Worm (Caenorhabditis elegans) whole organism, L3 larva: ENCODE results near the gene idpc-2.

Experiments used
- ZK546.5 ChIP-seq: sonication (generic microtip); optimal IDR thresholded peaks from 2 replicates; lab custom pipeline; 2017; ENCODE audit warnings: missing biosample characterization, missing genetic modification characterization
- aly-2 ChIP-seq: fragments of 150-350 bp; optimal IDR thresholded peaks from 2 replicates; lab custom pipeline; 2014; ENCODE audit warnings: missing biosample characterization, missing genetic modification characterization
- ceh-16 ChIP-seq: sonication (generic microtip); optimal IDR thresholded peaks from 2 replicates; lab custom pipeline; 2017; ENCODE audit warnings: missing biosample characterization, missing genetic modification characterization
- ceh-82 ChIP-seq: fragments of 150-350 bp; optimal IDR thresholded peaks from 2 replicates; lab custom pipeline; 2014; ENCODE audit warnings: missing biosample characterization, missing genetic modification characterization
- elt-3 ChIP-seq, 3 experiments: fragments of 150-350 bp in 1 of 3; sonication (generic microtip) in 2 of 3; optimal IDR thresholded peaks; 2 replicates in 2 of 3; 4 replicates in 1 of 3; lab custom pipeline; 2014 to 2017; ENCODE audit warnings: missing biosample characterization in 3 of 3, missing genetic modification characterization in 3 of 3
- mdl-1 ChIP-seq: fragments of 150-350 bp; optimal IDR thresholded peaks from 2 replicates; lab custom pipeline; 2014; ENCODE audit warnings: missing biosample characterization, missing genetic modification characterization
- nhr-28 ChIP-seq: fragments of 150-350 bp; optimal IDR thresholded peaks from 2 replicates; lab custom pipeline; 2014; ENCODE audit warnings: missing biosample characterization, missing genetic modification characterization
- nhr-76 ChIP-seq: fragments of 150-350 bp; sonication (generic microtip); optimal IDR thresholded peaks from 5 replicates; lab custom pipeline; 2014; ENCODE audit warnings: missing biosample characterization, missing genetic modification characterization
- tbx-2 ChIP-seq: sonication (generic microtip); optimal IDR thresholded peaks from 2 replicates; lab custom pipeline; 2016; ENCODE audit warnings: mild to moderate bottlenecking, missing genetic modification characterization, missing compliant biosample characterization

DNA sequence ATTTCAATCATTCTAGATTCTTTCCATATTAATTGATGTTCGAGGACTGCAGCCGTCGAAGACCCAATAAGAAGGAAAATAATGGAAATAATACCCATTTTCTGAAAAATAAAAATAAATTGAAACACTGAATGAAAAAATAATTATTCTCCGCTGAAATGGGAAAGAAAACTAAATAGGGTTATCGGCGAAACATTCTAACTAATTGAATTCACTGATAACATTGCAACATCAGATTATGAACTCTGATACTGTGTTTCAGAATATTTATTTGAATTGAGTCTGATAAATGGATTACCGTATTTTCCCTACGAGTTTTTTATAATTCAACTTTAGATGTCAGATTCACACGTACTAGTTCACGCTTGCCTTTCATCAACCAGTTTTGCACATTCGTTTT is 22.0 kb upstream of the idpc-2 start, which contains the start of gene asp-13:
- TF ChIP-seq elt-3 (tag; optimal IDR thresholded peaks at IDR 0.05; lab: Kevin White, UChicago) (no peak), mdl-1 (tag; lab: Kevin White, UChicago) (no peak), aly-2 (tag; lab: Kevin White, UChicago) (no peak), ceh-16 (tag; lab: Kevin White, UChicago) (no peak), nhr-76 (tag; lab: Kevin White, UChicago) (no peak), nhr-28 (no peak), tbx-2 (tag; lab: Kevin White, UChicago) (no peak), ZK546.5 (tag; lab: Kevin White, UChicago) (no peak), ceh-82 (tag; lab: Kevin White, UChicago) (no peak)
